Fruit fly (Drosophila melanogaster): ENCODE measurements around the gene CG1910.

CG1910 gene

dm6 chr3R:31747429-31748048, at the start of gene CG1910, which contains the start of gene nero:
Gene CG1910, plus strand, starts transcription at chr3R:31747643.
Gene nero, minus strand, starts transcription at chr3R:31747558.
- peak; percentile 33 for TF ChIP-seq esn (GFP tag; optimal IDR thresholded peaks at IDR 0.05)
- no peak for TF ChIP-seq acj6 (GFP tag; optimal IDR thresholded peaks at IDR 0.05)
- TF ChIP-seq CG16779 (tag; optimal IDR thresholded peaks at IDR 0.05): no peak
- TF ChIP-seq CG6808 (GFP tag; optimal IDR thresholded peaks at IDR 0.05): no peak
- TF ChIP-seq Hr39 (GFP tag; optimal IDR thresholded peaks at IDR 0.05): no peak
- no peak for TF ChIP-seq dsx (GFP tag; optimal IDR thresholded peaks at IDR 0.05; ENCODE audit: poor library complexity, severe bottlenecking)
- no peak for TF ChIP-seq CG8319 (GFP tag; optimal IDR thresholded peaks at IDR 0.05)
- TF ChIP-seq Gug (GFP tag; IDR thresholded peaks at IDR 0.05): no peak
- peak; percentile 50 for TF ChIP-seq CG1621 (tag; optimal IDR thresholded peaks at IDR 0.05)
- peak; percentile 11 for TF ChIP-seq CG3032 (tag; optimal IDR thresholded peaks at IDR 0.05)

- TF ChIP-seq CG3032 (tag; optimal IDR thresholded peaks at IDR 0.05) (peak; percentile 92), CG4318 (GFP tag; optimal IDR thresholded peaks at IDR 0.05) (no peak), dsx (GFP tag; optimal IDR thresholded peaks at IDR 0.05; ENCODE audit: poor library complexity, severe bottlenecking) (peak; percentile 91), Hr38 (GFP tag; optimal IDR thresholded peaks at IDR 0.05) (no peak), Eip75B (GFP tag; optimal IDR thresholded peaks at IDR 0.05) (peak; percentile 92), svp (GFP tag) (peak; percentile 98), Sox14 (GFP tag; optimal IDR thresholded peaks at IDR 0.05) (peak; percentile 89), CG8319 (GFP tag; optimal IDR thresholded peaks at IDR 0.05) (peak; percentile 80), fd85E (GFP tag; optimal IDR thresholded peaks at IDR 0.05) (peak; percentile 45), Hr4 (GFP tag; optimal IDR thresholded peaks at IDR 0.05) (peak; percentile 53), dac (GFP tag; optimal IDR thresholded peaks at IDR 0.05) (no peak), Lpt (GFP tag; optimal IDR thresholded peaks at IDR 0.05) (peak; percentile 46), CG6276 (GFP tag; optimal IDR thresholded peaks at IDR 0.05) (peak; percentile 7), Hr39 (GFP tag; optimal IDR thresholded peaks at IDR 0.05) (peak; percentile 95), CG34406 (GFP tag; optimal IDR thresholded peaks at IDR 0.05) (peak; percentile 82), CG11294 (GFP tag; IDR thresholded peaks at IDR 0.05) (no peak), net (GFP tag; optimal IDR thresholded peaks at IDR 0.05) (peak; percentile 65), CG15336 (GFP tag; IDR thresholded peaks at IDR 0.05) (peak; percentile 24; the same call in 1 of the 2 replicates), eg (GFP tag; IDR thresholded peaks at IDR 0.05) (peak; percentile 35; the same call in 1 of the 3 replicates), pdm3 (GFP tag; optimal IDR thresholded peaks at IDR 0.05) (peak; percentile 84), CG16779 (tag; optimal IDR thresholded peaks at IDR 0.05) (peak; percentile 60), CG10631 (GFP tag; optimal IDR thresholded peaks at IDR 0.05) (peak; percentile 89), CG6163 (GFP tag; IDR thresholded peaks at IDR 0.05) (peak; percentile 92), Sox102F (GFP tag; optimal IDR thresholded peaks at IDR 0.05) (peak; percentile 93), esn (GFP tag; optimal IDR thresholded peaks at IDR 0.05) (peak; percentile 95), CG7368 (GFP tag; optimal IDR thresholded peaks at IDR 0.05) (peak; percentile 78), Eip93F (GFP tag; optimal IDR thresholded peaks at IDR 0.05) (peak; percentile 88), OdsH (GFP tag; optimal IDR thresholded peaks at IDR 0.05) (peak; percentile 86), Met (GFP tag; optimal IDR thresholded peaks at IDR 0.05) (peak; percentile 95), CG1621 (tag; optimal IDR thresholded peaks at IDR 0.05) (peak; percentile 87), Smox (GFP tag; optimal IDR thresholded peaks at IDR 0.05) (peak; percentile 91), fkh (GFP tag; optimal IDR thresholded peaks at IDR 0.05) (no peak), CG3919 (GFP tag; optimal IDR thresholded peaks at IDR 0.05) (peak; percentile 92), CG6792 (GFP tag; optimal IDR thresholded peaks at IDR 0.05) (peak; percentile 91), Ets21C (GFP tag; optimal IDR thresholded peaks at IDR 0.05) (peak; percentile 88), CG6854 (GFP tag; optimal IDR thresholded peaks at IDR 0.05) (peak; percentile 77), cyc (GFP tag; optimal IDR thresholded peaks at IDR 0.05) (peak; percentile 96), achi (GFP tag; optimal IDR thresholded peaks at IDR 0.05) (peak; percentile 87), Ets96B (tag; optimal IDR thresholded peaks at IDR 0.05) (peak; percentile 95), CG11762 (GFP tag; optimal IDR thresholded peaks at IDR 0.05; ENCODE audit: insufficient read depth) (peak; percentile 57), CG10669 (GFP tag; optimal IDR thresholded peaks at IDR 0.05) (peak; percentile 92), CG8632 (GFP tag; optimal IDR thresholded peaks at IDR 0.05) (peak; percentile 79), CG8119 (GFP tag; IDR thresholded peaks at IDR 0.05) (peak; percentile 56; the same call in 1 of the 3 replicates), lz (GFP tag; optimal IDR thresholded peaks at IDR 0.05) (peak; percentile 94)
These were observed 49.2 kb upstream of the CG1910 start for dm6 chr3R:31698143-31698776.

All from whole organism, prepupa.